Fruit fly (Drosophila melanogaster): ENCODE measurements around the gene VhaAC39-2.

The VhaAC39-2 gene

DNA sequence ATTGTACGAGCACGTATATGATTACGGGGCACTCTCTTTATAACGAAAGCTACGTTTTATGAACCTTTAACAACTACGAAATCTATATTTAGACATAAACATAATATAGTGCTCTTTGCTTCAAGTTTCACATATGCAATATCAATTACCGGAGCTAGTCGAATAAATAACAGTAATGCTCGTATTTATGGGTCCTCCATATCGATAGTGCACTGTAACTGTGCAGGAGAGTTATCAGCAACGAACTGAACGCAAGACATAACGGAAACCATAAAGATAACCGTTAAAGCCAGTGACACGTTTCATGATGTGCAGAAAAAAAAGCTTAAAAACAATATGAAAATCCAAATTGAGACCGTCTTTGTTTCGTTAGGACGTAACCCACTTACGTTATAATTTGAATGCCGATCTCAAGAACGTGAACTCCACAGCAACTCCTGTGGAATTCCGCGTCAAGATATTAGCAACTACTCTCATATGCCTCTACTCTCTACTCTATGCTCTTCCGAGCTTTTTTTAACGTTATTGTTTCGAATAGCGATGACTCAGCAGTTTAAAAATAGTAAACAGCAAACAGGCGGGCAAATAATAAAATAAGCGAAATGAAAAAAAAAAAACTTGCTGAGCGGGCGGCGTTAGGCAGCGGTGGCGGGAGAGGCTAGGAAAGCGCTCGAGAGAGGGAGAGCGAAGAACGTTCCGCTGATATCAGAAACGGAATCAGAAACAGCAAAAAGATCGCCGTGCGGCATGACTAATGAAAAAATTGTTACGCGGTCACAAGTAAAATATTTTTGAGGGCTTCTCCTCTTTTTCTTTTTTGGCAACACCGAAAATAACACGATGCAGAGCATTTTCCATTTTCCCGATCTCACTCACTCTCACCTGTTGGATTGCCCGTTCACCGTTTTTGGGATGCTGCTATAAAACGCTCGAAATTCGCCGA is 31.1 kb upstream of the VhaAC39-2 start (continued):
- TF ChIP-seq Lpt (GFP tag; optimal IDR thresholded peaks at IDR 0.05): no peak
- no peak; the same call in 2 of the 3 replicates for TF ChIP-seq CG3726 (GFP tag; IDR thresholded peaks at IDR 0.05)
- TF ChIP-seq esg (GFP tag; conservative IDR thresholded peaks at IDR 0.05): peak; percentile 49
- peak; percentile 41; the same call in 1 of the 2 replicates for TF ChIP-seq CG8765 (GFP tag; IDR thresholded peaks at IDR 0.05)
- TF ChIP-seq Dll (GFP tag; IDR thresholded peaks at IDR 0.05; ENCODE audit: partially characterized antibody): no peak
- TF ChIP-seq CG9727 (GFP tag; optimal IDR thresholded peaks at IDR 0.05): peak; percentile 70
- no peak for TF ChIP-seq HLH4C (GFP tag; IDR thresholded peaks at IDR 0.05; ENCODE audit: partially characterized antibody)
- TF ChIP-seq eve (GFP tag; optimal IDR thresholded peaks at IDR 0.05): peak in 1 of 2 experiments; percentile 90
- no peak for TF ChIP-seq Stat92E (GFP tag; optimal IDR thresholded peaks at IDR 0.05)
- no peak for TF ChIP-seq h (optimal IDR thresholded peaks at IDR 0.05)
- TF ChIP-seq CG2678 (tag; optimal IDR thresholded peaks at IDR 0.05): peak; percentile 88
- no peak for TF ChIP-seq CG42726 (GFP tag; IDR thresholded peaks at IDR 0.05; ENCODE audit: partially characterized antibody)
- peak; percentile 57 for TF ChIP-seq D19B (GFP tag; optimal IDR thresholded peaks at IDR 0.05)
- peak; percentile 36 for TF ChIP-seq CG18011 (GFP tag; optimal IDR thresholded peaks at IDR 0.05)
- no peak for TF ChIP-seq hbn (GFP tag; IDR thresholded peaks at IDR 0.05; ENCODE audit: partially characterized antibody)
- peak; percentile 36 for TF ChIP-seq Bdp1 (GFP tag; optimal IDR thresholded peaks at IDR 0.05)
- TF ChIP-seq CG43689 (GFP tag; IDR thresholded peaks at IDR 0.05): 0 out of 2 replicates have a peak, but pooled peaks have one; percentile 36
- TF ChIP-seq bab2 (GFP tag; optimal IDR thresholded peaks at IDR 0.05): peak; percentile 70
- TF ChIP-seq CG2129 (GFP tag; IDR thresholded peaks at IDR 0.05; ENCODE audit: partially characterized antibody): no peak
- no peak for TF ChIP-seq p53 (GFP tag; optimal IDR thresholded peaks at IDR 0.05)
- peak; percentile 66 for TF ChIP-seq Ssrp (tag; optimal IDR thresholded peaks at IDR 0.05)
- TF ChIP-seq CTCF (GFP tag; optimal IDR thresholded peaks at IDR 0.05): peak; percentile 5
- TF ChIP-seq E2f2 (GFP tag; IDR thresholded peaks at IDR 0.05): peak; percentile 42
- TF ChIP-seq sna (GFP tag; IDR thresholded peaks at IDR 0.05; ENCODE audit: partially characterized antibody): no peak
- peak; percentile 80 for TF ChIP-seq ind (GFP tag; optimal IDR thresholded peaks at IDR 0.05)
- no peak for TF ChIP-seq CG10565 (GFP tag; optimal IDR thresholded peaks at IDR 0.05)
- peak; percentile 69 for TF ChIP-seq CG6689 (GFP tag; IDR thresholded peaks at IDR 0.05)
- peak; percentile 79 for TF ChIP-seq gro (GFP tag; optimal IDR thresholded peaks at IDR 0.05)
- TF ChIP-seq zfh2 (GFP tag; optimal IDR thresholded peaks at IDR 0.05): peak; percentile 71
- 0 out of 2 replicates have a peak, but pooled peaks have one; percentile 59 for TF ChIP-seq peb (GFP tag; IDR thresholded peaks at IDR 0.05)
- peak; percentile 45 for TF ChIP-seq vfl (GFP tag; optimal IDR thresholded peaks at IDR 0.05)
- TF ChIP-seq pzg (GFP tag; optimal IDR thresholded peaks at IDR 0.05): no peak
- peak; percentile 30 for TF ChIP-seq CG11723 (GFP tag; optimal IDR thresholded peaks at IDR 0.05)
- no peak for TF ChIP-seq CG14965 (GFP tag; optimal IDR thresholded peaks at IDR 0.05; ENCODE audit: borderline replicate concordance)
- TF ChIP-seq inv (GFP tag; IDR thresholded peaks at IDR 0.05; ENCODE audit: partially characterized antibody): no peak
- peak; percentile 81 for TF ChIP-seq CoRest (tag; optimal IDR thresholded peaks at IDR 0.05)
- TF ChIP-seq E2f1 (GFP tag; IDR thresholded peaks at IDR 0.05): peak; percentile 71
- no peak for TF ChIP-seq sima (GFP tag; optimal IDR thresholded peaks at IDR 0.05)
- TF ChIP-seq CG1792 (GFP tag; optimal IDR thresholded peaks at IDR 0.05): peak; percentile 60
- no peak for TF ChIP-seq ac (GFP tag; optimal IDR thresholded peaks at IDR 0.05)
- no peak for TF ChIP-seq zen2 (GFP tag; IDR thresholded peaks at IDR 0.05; ENCODE audit: partially characterized antibody)
- peak; percentile 9; the same call in 1 of the 2 replicates for TF ChIP-seq gt (GFP tag; IDR thresholded peaks at IDR 0.05)
- peak; percentile 53 to 93 for TF ChIP-seq Trl (optimal IDR thresholded peaks at IDR 0.05)
- peak; percentile 50 for TF ChIP-seq Trl (GFP tag; optimal IDR thresholded peaks at IDR 0.05)
- no peak for TF ChIP-seq fd102C (GFP tag; optimal IDR thresholded peaks at IDR 0.05)
- TF ChIP-seq Med (GFP tag): peak; percentile 97
- TF ChIP-seq CG8359 (GFP tag; optimal IDR thresholded peaks at IDR 0.05; ENCODE audit: borderline replicate concordance): peak; percentile 36
- peak; percentile 32 for TF ChIP-seq CG6654 (GFP tag; optimal IDR thresholded peaks at IDR 0.05)
- TF ChIP-seq pb (GFP tag; optimal IDR thresholded peaks at IDR 0.05): peak; percentile 55

Data from whole organism, embryonic.